Fruit fly (Drosophila melanogaster): Measurements from ENCODE around the gene JMJD7.

DNA sequence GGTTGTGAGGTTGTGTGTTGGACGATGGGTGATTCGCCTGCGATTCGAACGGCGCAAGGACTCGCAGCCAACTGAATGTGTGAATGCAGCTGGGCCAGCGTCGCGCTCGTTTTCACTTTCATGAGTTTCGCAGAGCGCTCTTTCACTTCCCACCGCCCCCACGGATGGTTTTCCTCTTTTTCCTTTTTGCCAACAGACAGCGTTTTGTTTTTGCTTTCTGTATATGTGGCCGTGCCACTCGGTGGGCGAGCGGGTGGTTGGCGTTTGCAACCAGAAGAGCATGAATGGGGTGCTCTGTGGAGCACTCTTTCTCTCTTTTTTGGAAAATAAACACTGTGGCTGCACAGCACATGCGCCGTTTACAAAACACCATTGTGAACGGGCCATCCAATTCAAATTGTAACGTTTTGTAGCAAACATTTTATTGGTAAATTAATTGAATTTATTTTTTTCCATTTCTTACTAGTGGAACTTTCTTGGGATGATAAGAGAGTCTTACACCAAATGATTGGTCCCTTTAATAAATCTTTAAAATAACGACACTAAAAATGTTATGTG lies 14.8 kb downstream of the JMJD7 start, which contains the start of gene CG10713:
- TF ChIP-seq CG11617 (GFP tag; optimal IDR thresholded peaks at IDR 0.05) (no peak), bab1 (GFP tag; optimal IDR thresholded peaks at IDR 0.05) (no peak), ovo (GFP tag; optimal IDR thresholded peaks at IDR 0.05) (no peak), CG1620 (GFP tag; optimal IDR thresholded peaks at IDR 0.05) (no peak), kay (GFP tag; ENCODE audit: borderline replicate concordance) (no peak), toe (GFP tag; optimal IDR thresholded peaks at IDR 0.05) (no peak), cnc (optimal IDR thresholded peaks at IDR 0.05) (no peak), Clk (GFP tag; optimal IDR thresholded peaks at IDR 0.05) (no peak), CG7101 (tag; optimal IDR thresholded peaks at IDR 0.05) (no peak), pad (GFP tag; optimal IDR thresholded peaks at IDR 0.05) (no peak), Mnt (GFP tag; optimal IDR thresholded peaks at IDR 0.05) (no peak), Crg-1 (GFP tag; optimal IDR thresholded peaks at IDR 0.05) (no peak), CG12768 (GFP tag; optimal IDR thresholded peaks at IDR 0.05) (no peak), CG14711 (tag; optimal IDR thresholded peaks at IDR 0.05) (no peak)

Measured in whole organism, adult.